Fruit fly (Drosophila melanogaster) whole organism, wandering third instar larva: ENCODE results near the gene CG16985.

Experiments used
- Abd-B ChIP-seq: fragments of >200 bp; optimal IDR thresholded peaks from 2 replicates; lab custom pipeline; 2017; ENCODE audit warnings: missing biosample characterization, missing genetic modification characterization
- Hr83 ChIP-seq: fragments of 200-300 bp; sonication (Bioruptor generic); optimal IDR thresholded peaks from 2 replicates; lab custom pipeline; 2016; ENCODE audit warnings: missing biosample characterization, mild to moderate bottlenecking, missing genetic modification characterization, moderate library complexity; ENCODE audit not compliant: poor library complexity, severe bottlenecking
- br ChIP-seq: fragments of 200-800 bp; sonication (Bioruptor generic); optimal IDR thresholded peaks from 2 replicates; lab custom pipeline; 2016; ENCODE audit warnings: missing biosample characterization, missing genetic modification characterization

DNA sequence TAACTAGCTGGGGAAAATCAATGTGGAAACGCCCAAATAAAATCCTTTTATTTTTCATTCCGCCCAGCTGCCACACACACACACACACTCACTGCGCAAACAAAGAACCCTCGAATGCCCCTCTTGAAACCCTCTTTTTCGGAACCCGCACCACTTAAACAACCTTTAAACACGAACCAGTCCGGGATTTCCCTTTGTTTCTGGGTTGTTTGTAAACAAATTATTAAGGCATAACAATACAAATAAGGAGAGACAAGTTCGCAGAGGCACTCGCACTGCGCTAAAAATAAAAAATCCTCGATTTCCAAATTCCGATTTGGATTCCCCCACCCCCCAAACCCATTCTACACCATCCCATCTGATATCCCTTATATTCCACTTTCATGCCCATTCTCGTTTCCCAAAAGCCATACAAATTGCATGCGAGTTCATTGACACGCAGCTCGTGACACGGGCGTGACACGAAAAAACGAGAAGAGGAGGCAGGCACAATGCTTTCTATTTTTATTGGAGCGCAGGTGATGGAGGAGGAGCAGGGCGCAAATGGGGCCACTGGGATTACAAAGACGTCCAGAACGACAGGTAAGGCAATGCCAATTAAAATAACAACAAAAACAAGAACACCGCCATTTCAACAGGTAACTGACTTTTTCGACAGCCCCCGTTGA lies 19.4 kb upstream of the CG16985 start:
- TF ChIP-seq Hr83 (GFP tag; lab: Kevin White, UChicago) (no peak), Abd-B (GFP tag; lab: Kevin White, UChicago) (no peak), br (GFP tag; lab: Kevin White, UChicago) (no peak)
